Worm (Caenorhabditis elegans) whole organism, L2 larva: Measurements from ENCODE around the gene mrp-5.

Experiments
- Y55F3AM.14 ChIP-seq: fragments of 200-800 bp; sonication (Bioruptor generic); optimal IDR thresholded peaks from 2 replicates; lab custom pipeline; 2018; ENCODE audit warnings: mild to moderate bottlenecking, missing genetic modification characterization, missing compliant biosample characterization
- lsy-2 ChIP-seq, 2 experiments: fragments of 150-350 bp in 1 of 2; sonication (generic microtip) in 1 of 2; optimal IDR thresholded peaks; 2 replicates each; lab custom pipeline; 2014 to 2017; ENCODE audit warnings: missing biosample characterization in 2 of 2, missing genetic modification characterization in 2 of 2
- nhr-6 ChIP-seq: fragments of 150-350 bp; optimal IDR thresholded peaks from 2 replicates; lab custom pipeline; 2014; ENCODE audit warnings: missing biosample characterization, missing genetic modification characterization
- skn-1 ChIP-seq: sonication (generic microtip); optimal IDR thresholded peaks from 2 replicates; lab custom pipeline; 2017; ENCODE audit warnings: missing biosample characterization, missing genetic modification characterization
- ztf-4 ChIP-seq: fragments of 150-350 bp; optimal IDR thresholded peaks from 2 replicates; lab custom pipeline; 2014; ENCODE audit warnings: missing biosample characterization, missing genetic modification characterization

- TF ChIP-seq nhr-6: no peak
- no peak for TF ChIP-seq Y55F3AM.14 (GFP tag; lab: Kevin White, UChicago)
- no peak for TF ChIP-seq lsy-2 (tag; optimal IDR thresholded peaks at IDR 0.05; lab: Kevin White, UChicago)
- TF ChIP-seq ztf-4 (tag; lab: Kevin White, UChicago): no peak
- no peak for TF ChIP-seq skn-1
These were observed 33.3 kb upstream of the mrp-5 start, which contains the start of gene emre-1 for ce11 chrX:14979388-14979787.
